Worm (Caenorhabditis elegans) whole organism, young adult: ENCODE measurements around the gene C12D8.20.

Source experiments
- B0035.1 ChIP-seq: sonication (generic microtip); optimal IDR thresholded peaks from 2 replicates; lab custom pipeline; 2016; ENCODE audit warnings: missing genetic modification characterization, mild to moderate bottlenecking, missing compliant biosample characterization, missing genotype, missing genetic modification reagents
- C17E4.6 ChIP-seq: fragments of 200-800 bp; sonication (Bioruptor generic); IDR thresholded peaks from 2 replicates; pipeline ENCODE4 v1.3.6; 2022; ENCODE audit warnings: missing genetic modification reagents, missing genetic modification characterization, missing compliant biosample characterization
- F22D6.2 ChIP-seq: sonication (generic microtip); optimal IDR thresholded peaks from 2 replicates; lab custom pipeline; 2016; ENCODE audit warnings: mild to moderate bottlenecking, missing genetic modification characterization, missing compliant biosample characterization
- F52B5.7 ChIP-seq: sonication (generic microtip); optimal IDR thresholded peaks from 2 replicates; lab custom pipeline; 2016; ENCODE audit warnings: mild to moderate bottlenecking, missing genetic modification characterization, missing compliant biosample characterization
- F57A8.1 ChIP-seq: fragments of 200-800 bp; sonication (Bioruptor generic); optimal IDR thresholded peaks from 2 replicates; lab custom pipeline; 2018; ENCODE audit warnings: mild to moderate bottlenecking, missing genetic modification characterization, moderate library complexity, missing compliant biosample characterization
- K11D2.4 ChIP-seq: fragments of 200-800 bp; sonication (Bioruptor generic); IDR thresholded peaks from 2 replicates; pipeline ENCODE4 v1.3.6; 2022; ENCODE audit warnings: missing genetic modification reagents, missing genetic modification characterization, missing compliant biosample characterization
- Y53F4B.3 ChIP-seq: fragments of 200-800 bp; sonication (Bioruptor generic); IDR thresholded peaks from 2 replicates; pipeline ENCODE4 v1.3.6; 2022; ENCODE audit warnings: missing genetic modification reagents, missing genetic modification characterization, missing compliant biosample characterization
- Y53G8AR.9 ChIP-seq: fragments of 200-800 bp; sonication (Bioruptor generic); conservative IDR thresholded peaks from 2 replicates; pipeline ENCODE4 v1.3.6; 2022; ENCODE audit warnings: missing genetic modification reagents, missing genetic modification characterization, missing compliant biosample characterization
- Y79H2A.3 ChIP-seq: fragments of 200-800 bp; sonication (Bioruptor generic); conservative IDR thresholded peaks from 2 replicates; pipeline ENCODE4 v1.3.6; 2022; ENCODE audit warnings: missing genetic modification reagents, missing genetic modification characterization, missing compliant biosample characterization
- akir-1 ChIP-seq: fragments of 200-800 bp; sonication (Bioruptor generic); optimal IDR thresholded peaks from 2 replicates; lab custom pipeline; 2018; ENCODE audit warnings: mild to moderate bottlenecking, missing genetic modification characterization, moderate library complexity, missing compliant biosample characterization
- aptf-3 ChIP-seq: fragments of 200-800 bp; sonication (Bioruptor generic); IDR thresholded peaks from 2 replicates; pipeline ENCODE4 v1.3.6; 2022; ENCODE audit warnings: missing genetic modification characterization, missing compliant biosample characterization
- atf-7 ChIP-seq: sonication (generic microtip); optimal IDR thresholded peaks from 2 replicates; lab custom pipeline; 2017; ENCODE audit warnings: mild to moderate bottlenecking, missing genetic modification characterization, missing compliant biosample characterization
- attf-3 ChIP-seq: fragments of 200-800 bp; sonication (Bioruptor generic); conservative IDR thresholded peaks from 2 replicates; pipeline ENCODE4 v1.3.6; 2022; ENCODE audit warnings: missing genetic modification reagents, missing genetic modification characterization, missing compliant biosample characterization
- bed-2 ChIP-seq: fragments of 200-800 bp; sonication (Bioruptor generic); IDR thresholded peaks from 2 replicates; pipeline ENCODE4 v1.3.6; 2022; ENCODE audit warnings: missing genetic modification reagents, missing genetic modification characterization, missing compliant biosample characterization
- ccch-3 ChIP-seq: fragments of 200-800 bp; sonication (Bioruptor generic); optimal IDR thresholded peaks from 2 replicates; lab custom pipeline; 2018; ENCODE audit warnings: mild to moderate bottlenecking, missing genetic modification characterization, missing compliant biosample characterization
- cebp-1 ChIP-seq, 2 experiments: fragments of 200-800 bp in 1 of 2; sonication (Bioruptor generic) in 1 of 2; sonication (generic microtip) in 1 of 2; IDR thresholded peaks in 1 of 2; optimal IDR thresholded peaks in 1 of 2; 2 replicates each; pipeline versions ENCODE4 v1.3.6 to Lab custom; 2017 to 2022; ENCODE audit warnings: missing compliant biosample characterization in 2 of 2, missing genetic modification characterization in 2 of 2, mild to moderate bottlenecking in 1 of 2, missing genetic modification reagents in 1 of 2, moderate library complexity in 1 of 2
- ceh-100 ChIP-seq: fragments of 200-800 bp; sonication (Bioruptor generic); IDR thresholded peaks from 2 replicates; pipeline ENCODE4 v1.3.6; 2022; ENCODE audit warnings: missing genetic modification reagents, missing genetic modification characterization, missing compliant biosample characterization
- ceh-58 ChIP-seq: fragments of 200-800 bp; sonication (Bioruptor generic); IDR thresholded peaks from 2 replicates; pipeline ENCODE4 v1.3.6; 2022; ENCODE audit warnings: missing genetic modification characterization, missing compliant biosample characterization
- chd-7 ChIP-seq: sonication (generic microtip); optimal IDR thresholded peaks from 2 replicates; lab custom pipeline; 2016; ENCODE audit warnings: mild to moderate bottlenecking, missing genetic modification characterization, moderate library complexity, missing compliant biosample characterization
- die-1 ChIP-seq: sonication (generic microtip); optimal IDR thresholded peaks from 2 replicates; lab custom pipeline; 2016; ENCODE audit warnings: missing genotype, mild to moderate bottlenecking, missing genetic modification characterization, missing compliant biosample characterization
- dpff-1 ChIP-seq: sonication (generic microtip); optimal IDR thresholded peaks from 2 replicates; lab custom pipeline; 2017; ENCODE audit warnings: mild to moderate bottlenecking, missing genetic modification characterization, missing compliant biosample characterization
- dpl-1 ChIP-seq: fragments of 150-350 bp; optimal IDR thresholded peaks from 2 replicates; lab custom pipeline; 2014; ENCODE audit warnings: missing biosample characterization, missing genetic modification reagents, missing genetic modification characterization
- efl-1 ChIP-seq: fragments of 150-350 bp; optimal IDR thresholded peaks from 2 replicates; lab custom pipeline; 2014; ENCODE audit warnings: missing biosample characterization, missing genetic modification reagents, missing genetic modification characterization
- egrh-3 ChIP-seq: fragments of 200-800 bp; sonication (Bioruptor generic); IDR thresholded peaks from 2 replicates; pipeline ENCODE4 v1.3.6; 2022; ENCODE audit warnings: missing genetic modification reagents, missing genetic modification characterization, missing compliant biosample characterization
- ekl-4 ChIP-seq: fragments of 200-800 bp; sonication (Bioruptor generic); IDR thresholded peaks from 2 replicates; pipeline ENCODE4 v1.3.6; 2022; ENCODE audit warnings: missing genetic modification reagents, missing genetic modification characterization, missing compliant biosample characterization
- him-1 ChIP-seq: sonication (generic microtip); optimal IDR thresholded peaks from 2 replicates; lab custom pipeline; 2016; ENCODE audit warnings: missing genotype, missing genetic modification reagents, missing genetic modification characterization, missing compliant biosample characterization
- hlh-12 ChIP-seq: sonication (generic microtip); optimal IDR thresholded peaks from 2 replicates; lab custom pipeline; 2016; ENCODE audit warnings: missing genetic modification characterization, missing compliant biosample characterization
- hmg-1.2 ChIP-seq: fragments of 200-800 bp; sonication (Bioruptor generic); IDR thresholded peaks from 2 replicates; pipeline ENCODE4 v1.3.6; 2022; ENCODE audit warnings: missing genetic modification reagents, missing genetic modification characterization, missing compliant biosample characterization
- hmg-20 ChIP-seq: fragments of 200-800 bp; sonication (Bioruptor generic); IDR thresholded peaks from 2 replicates; pipeline ENCODE4 v1.3.6; 2022; ENCODE audit warnings: missing genetic modification reagents, missing genetic modification characterization, missing compliant biosample characterization
- madf-10 ChIP-seq: sonication (generic microtip); optimal IDR thresholded peaks from 2 replicates; lab custom pipeline; 2016; ENCODE audit warnings: mild to moderate bottlenecking, missing genetic modification characterization, missing compliant biosample characterization
- nfyb-1 ChIP-seq: fragments of 200-800 bp; sonication (Bioruptor generic); IDR thresholded peaks from 2 replicates; pipeline ENCODE4 v1.3.6; 2022; ENCODE audit warnings: missing genetic modification reagents, missing genetic modification characterization, missing compliant biosample characterization
- nhr-27 ChIP-seq: fragments of 200-800 bp; sonication (Bioruptor generic); optimal IDR thresholded peaks from 2 replicates; lab custom pipeline; 2018; ENCODE audit warnings: mild to moderate bottlenecking, missing genetic modification characterization, moderate library complexity, missing compliant biosample characterization
- nhr-90 ChIP-seq: sonication (generic microtip); optimal IDR thresholded peaks from 2 replicates; lab custom pipeline; 2016; ENCODE audit warnings: missing genotype, mild to moderate bottlenecking, missing genetic modification characterization, missing compliant biosample characterization
- pbrm-1 ChIP-seq: fragments of 200-800 bp; sonication (Bioruptor generic); IDR thresholded peaks from 2 replicates; pipeline ENCODE4 v1.3.6; 2022; ENCODE audit warnings: missing genetic modification reagents, missing genetic modification characterization, missing compliant biosample characterization
- repo-1 ChIP-seq: sonication (generic microtip); optimal IDR thresholded peaks from 2 replicates; lab custom pipeline; 2017; ENCODE audit warnings: mild to moderate bottlenecking, missing genetic modification characterization, missing compliant biosample characterization
- snpc-3.4 ChIP-seq: sonication (generic microtip); optimal IDR thresholded peaks from 2 replicates; lab custom pipeline; 2017; ENCODE audit warnings: missing genetic modification characterization, mild to moderate bottlenecking, missing compliant biosample characterization, antibody characterized with exemption, moderate library complexity, missing genotype, missing genetic modification reagents
- tlf-1 ChIP-seq: fragments of 200-800 bp; sonication (Bioruptor generic); optimal IDR thresholded peaks from 2 replicates; lab custom pipeline; 2018; ENCODE audit warnings: mild to moderate bottlenecking, missing genetic modification characterization, missing compliant biosample characterization
- ztf-18 ChIP-seq: sonication (generic microtip); optimal IDR thresholded peaks from 2 replicates; lab custom pipeline; 2016; ENCODE audit warnings: missing genotype, mild to moderate bottlenecking, missing genetic modification characterization, missing compliant biosample characterization
- ztf-28 ChIP-seq: fragments of 200-800 bp; sonication (Bioruptor generic); IDR thresholded peaks from 2 replicates; pipeline ENCODE4 v1.3.6; 2022; ENCODE audit warnings: missing genetic modification reagents, missing genetic modification characterization, missing compliant biosample characterization

Gene C12D8.20

ce11 chrV:10229222-10229879 is 7.2 kb downstream of the C12D8.20 start, which contains the start of the genes pyt-1 and fipr-7:
Gene pyt-1 (minus strand): TSS chrV:10229322.
Gene fipr-7 (plus strand): TSS chrV:10229829.
- TF ChIP-seq die-1 (tag; lab: Kevin White, UChicago) (no peak), pbrm-1 (GFP tag; lab: Robert Waterston, UW) (no peak), Y53F4B.3 (no peak), dpff-1 (tag; lab: Kevin White, UChicago) (no peak), snpc-3.4 (no peak), madf-10 (tag; lab: Kevin White, UChicago) (no peak), ceh-58 (GFP tag; lab: Robert Waterston, UW) (no peak), F22D6.2 (tag; lab: Kevin White, UChicago) (no peak), ccch-3 (GFP tag; lab: Kevin White, UChicago) (no peak), attf-3 (GFP tag; lab: Robert Waterston, UW) (no peak), tlf-1 (GFP tag; lab: Kevin White, UChicago) (no peak), F52B5.7 (tag; lab: Kevin White, UChicago) (no peak), C17E4.6 (GFP tag; lab: Robert Waterston, UW) (no peak), nfyb-1 (GFP tag; lab: Robert Waterston, UW) (no peak), aptf-3 (GFP tag; lab: Robert Waterston, UW) (no peak)

ce11 chrV:10230932-10231331 is 8.8 kb downstream of the C12D8.20 start, which contains the start of gene fipr-6:
Gene fipr-6 (plus strand): TSS chrV:10231232.
- TF ChIP-seq cebp-1 (GFP tag; IDR thresholded peaks at IDR 0.05; lab: Robert Waterston, UW) (no peak), cebp-1 (tag; optimal IDR thresholded peaks at IDR 0.05; lab: Kevin White, UChicago) (no peak), K11D2.4 (no peak)

ce11 chrV:10233330-10233729 is 11.2 kb downstream of the C12D8.20 start, which contains the start of gene str-182:
Gene str-182 (minus strand): TSS chrV:10233430.
- TF ChIP-seq chd-7 (tag; lab: Kevin White, UChicago) (no peak), Y79H2A.3 (GFP tag; lab: Robert Waterston, UW) (no peak), egrh-3 (no peak), efl-1 (GFP tag; lab: Kevin White, UChicago) (no peak), hmg-20 (GFP tag; lab: Robert Waterston, UW) (no peak), ekl-4 (GFP tag; lab: Robert Waterston, UW) (no peak), ztf-28 (GFP tag; lab: Robert Waterston, UW) (no peak), ceh-100 (GFP tag; lab: Robert Waterston, UW) (no peak), nhr-90 (tag; lab: Kevin White, UChicago) (no peak)

- TF ChIP-seq repo-1 (tag; lab: Kevin White, UChicago) (no peak), him-1 (tag; lab: Kevin White, UChicago) (no peak), nhr-27 (no peak), hmg-1.2 (no peak), akir-1 (GFP tag; lab: Kevin White, UChicago) (no peak), dpl-1 (GFP tag; lab: Kevin White, UChicago) (no peak), ceh-100 (GFP tag; lab: Robert Waterston, UW) (no peak), ztf-18 (tag; lab: Kevin White, UChicago) (no peak), F57A8.1 (GFP tag; lab: Kevin White, UChicago) (no peak), cebp-1 (GFP tag; IDR thresholded peaks at IDR 0.05; lab: Robert Waterston, UW) (no peak), cebp-1 (tag; optimal IDR thresholded peaks at IDR 0.05; lab: Kevin White, UChicago) (no peak), dpff-1 (tag; lab: Kevin White, UChicago) (no peak), Y53G8AR.9 (GFP tag; lab: Robert Waterston, UW) (no peak), bed-2 (no peak), ztf-28 (GFP tag; lab: Robert Waterston, UW) (no peak), hlh-12 (tag; lab: Kevin White, UChicago) (no peak), F22D6.2 (tag; lab: Kevin White, UChicago) (no peak), atf-7 (tag; lab: Kevin White, UChicago) (no peak), B0035.1 (no peak)
These were observed 15.1 kb downstream of the C12D8.20 start for ce11 chrV:10237171-10237570.
